Fruit fly (Drosophila melanogaster) whole organism, wandering third instar larva: ENCODE measurements around the gene Mst98Cb.

ENCODE experiments used
- Abd-B ChIP-seq: fragments of >200 bp; optimal IDR thresholded peaks from 2 replicates; lab custom pipeline; 2017; ENCODE audit warnings: missing biosample characterization, missing genetic modification characterization
- CG32264 ChIP-seq: fragments of 200-800 bp; sonication (Bioruptor generic); optimal IDR thresholded peaks from 2 replicates; lab custom pipeline; 2016; ENCODE audit warnings: missing biosample characterization, missing genetic modification characterization
- br ChIP-seq: fragments of 200-800 bp; sonication (Bioruptor generic); optimal IDR thresholded peaks from 2 replicates; lab custom pipeline; 2016; ENCODE audit warnings: missing biosample characterization, missing genetic modification characterization
- dl ChIP-seq, 2 experiments: fragments of 175-275, 200-275 bp in 1 of 2; fragments of 200-275 bp in 1 of 2; sonication (Bioruptor generic); optimal IDR thresholded peaks; lab custom pipeline; 2018; ENCODE audit warnings: mild to moderate bottlenecking in 2 of 2, missing biosample characterization in 2 of 2, missing genetic modification characterization in 2 of 2, moderate library complexity in 2 of 2; ENCODE audit not compliant: partially characterized antibody in 2 of 2, insufficient read depth in 1 of 2
- dsf ChIP-seq: sonication (Bioruptor generic); optimal IDR thresholded peaks from 2 replicates; lab custom pipeline; 2016; ENCODE audit warnings: missing biosample characterization, missing genetic modification characterization, borderline replicate concordance
- foxo ChIP-seq, 2 experiments: fragments of 200-800 bp; sonication (Bioruptor generic); optimal IDR thresholded peaks; 2 replicates in 1 of 2; 3 replicates in 1 of 2; lab custom pipeline; 2016 to 2017; ENCODE audit warnings: missing biosample characterization in 2 of 2, missing genetic modification characterization in 2 of 2
- fru ChIP-seq: fragments of 200-800 bp; sonication (Bioruptor generic); optimal IDR thresholded peaks from 3 replicates; lab custom pipeline; 2016; ENCODE audit warnings: missing biosample characterization, mild to moderate bottlenecking, missing genetic modification characterization
- pan ChIP-seq: fragments of >200 bp; optimal IDR thresholded peaks from 2 replicates; lab custom pipeline; 2017

DNA sequence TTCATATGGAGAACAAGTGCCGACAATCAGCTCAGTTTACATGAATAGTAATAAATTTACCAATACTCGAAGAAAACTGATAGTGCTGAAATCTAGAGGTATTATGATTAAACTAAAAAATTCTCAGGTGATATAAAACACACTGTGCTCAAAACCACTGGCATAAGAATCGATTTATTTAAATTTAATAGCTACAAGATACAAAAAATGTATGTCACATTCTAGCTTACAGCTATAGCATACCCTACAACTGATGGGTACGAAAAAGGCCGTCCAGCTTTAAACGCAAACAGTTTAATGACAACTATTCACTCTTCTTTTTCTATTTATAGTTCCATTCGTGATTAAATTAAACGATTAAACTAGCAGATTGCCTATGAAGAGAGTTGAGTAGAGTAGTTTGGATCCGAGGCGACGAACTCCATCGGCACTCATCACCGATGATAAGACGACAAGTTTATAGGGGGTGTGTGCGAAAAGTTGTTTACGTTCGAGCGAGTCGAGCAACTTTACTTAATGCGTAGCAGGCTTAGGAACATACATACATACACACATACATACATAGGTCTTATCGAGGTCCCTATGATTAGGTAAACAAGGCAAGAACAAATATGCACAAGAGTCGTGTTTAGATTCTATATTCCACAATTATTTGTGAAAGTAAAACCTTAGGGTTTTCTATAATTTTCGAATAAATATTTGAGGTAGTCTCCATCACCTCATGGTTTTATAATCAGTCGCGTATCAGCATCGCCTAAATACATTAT, 36.4 kb downstream of the Mst98Cb start:
- peak; percentile 7 for TF ChIP-seq fru (GFP tag; lab: Kevin White, UChicago)
- peak in 1 of 2 experiments; percentile 26 for TF ChIP-seq foxo (GFP tag; optimal IDR thresholded peaks at IDR 0.05; lab: Kevin White, UChicago)
- TF ChIP-seq dsf (GFP tag; lab: Kevin White, UChicago), result no peak
- TF ChIP-seq CG32264 (GFP tag; lab: Kevin White, UChicago), result no peak
- TF ChIP-seq dl (GFP tag; optimal IDR thresholded peaks at IDR 0.05; lab: Kevin White, UChicago; ENCODE audit: insufficient read depth in 1 of 2, partially characterized antibody in 2 of 2), result no peak
- TF ChIP-seq br (GFP tag; lab: Kevin White, UChicago), result no peak
- no peak for TF ChIP-seq pan (lab: Kevin White, UChicago)
- TF ChIP-seq Abd-B (GFP tag; lab: Kevin White, UChicago), result no peak
